Fruit fly (Drosophila melanogaster) Kc167 (cell line): ENCODE data around the gene CG11980.

Experiments used
- Myc ChIP-seq: fragments of >200 bp; optimal IDR thresholded peaks from 2 replicates; lab custom pipeline; 2017; ENCODE audit warnings: missing external identifiers
- Sin3A ChIP-seq: fragments of >200 bp; optimal IDR thresholded peaks from 2 replicates; lab custom pipeline; 2018; ENCODE audit warnings: missing external identifiers
- h ChIP-seq: fragments of >200 bp; optimal IDR thresholded peaks from 3 replicates; lab custom pipeline; 2018; ENCODE audit warnings: missing external identifiers
- psq ChIP-seq: fragments of >200 bp; optimal IDR thresholded peaks from 2 replicates; lab custom pipeline; 2017; ENCODE audit warnings: missing external identifiers

DNA sequence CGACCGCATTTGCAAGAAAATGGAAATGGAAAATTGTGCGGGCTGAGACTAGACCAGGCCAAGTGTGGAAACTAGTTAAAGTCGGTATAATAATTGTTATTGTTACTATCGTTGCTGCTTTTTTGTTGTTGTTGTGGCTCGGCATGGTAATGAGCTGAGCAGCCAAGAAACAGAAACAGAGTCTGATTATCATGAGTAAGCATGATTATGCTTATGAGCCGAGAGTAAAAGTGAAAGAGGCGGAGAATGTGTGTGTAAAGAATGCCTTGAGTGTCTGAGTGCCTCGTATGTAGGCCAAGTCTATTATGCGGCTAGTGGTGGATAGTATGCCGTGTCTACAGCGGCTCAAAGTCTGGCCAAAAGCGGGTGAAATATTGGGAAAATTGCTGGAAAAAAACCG lies 33.1 kb upstream of the CG11980 start:
- no peak for TF ChIP-seq Sin3A
- TF ChIP-seq Myc (lab: Kevin White, UChicago): no peak
- no peak for TF ChIP-seq h (lab: Kevin White, UChicago)
- TF ChIP-seq psq (lab: Kevin White, UChicago): no peak
